Worm (Caenorhabditis elegans): ENCODE results near the gene F41E6.7.

DNA sequence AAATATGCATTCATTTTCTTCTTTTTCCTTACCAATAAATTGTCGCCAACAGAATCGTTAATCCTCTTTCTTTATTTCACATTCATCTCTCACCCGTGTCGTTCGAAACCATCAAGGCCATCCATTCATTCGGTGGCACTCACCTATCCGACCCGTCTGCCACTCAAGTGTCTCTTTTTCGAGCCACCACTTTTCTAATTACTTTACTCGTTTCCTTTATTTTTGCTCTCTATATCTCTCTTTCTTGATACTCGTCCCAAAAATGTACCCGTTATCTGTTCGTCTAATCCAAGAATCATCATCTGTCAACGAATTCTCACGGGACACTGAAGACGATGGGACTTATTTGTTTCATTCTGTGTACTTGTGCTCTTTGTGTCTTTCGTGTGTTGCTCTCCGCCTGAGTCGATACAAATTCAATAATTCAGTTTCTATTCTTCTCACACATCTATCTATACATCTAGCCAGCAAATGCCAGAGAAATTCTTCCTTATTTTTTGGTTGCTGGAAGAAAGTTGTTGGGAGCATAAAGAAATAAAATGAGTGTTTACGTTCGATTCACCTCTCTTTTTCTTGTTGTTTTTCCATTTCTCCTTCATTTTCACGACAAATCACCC lies 6.3 kb downstream of the F41E6.7 start:
- TF ChIP-seq sox-2 (GFP tag; IDR thresholded peaks at IDR 0.05), result no peak
- TF ChIP-seq hlh-30 (tag; optimal IDR thresholded peaks at IDR 0.05; ENCODE audit: insufficient read depth), result no peak
- no peak for TF ChIP-seq ama-1 (optimal IDR thresholded peaks at IDR 0.05)
- no peak for TF ChIP-seq rnt-1 (tag; optimal IDR thresholded peaks at IDR 0.05)
- TF ChIP-seq pqm-1 (tag; optimal IDR thresholded peaks at IDR 0.05), result no peak
- no peak for TF ChIP-seq T23F11.4 (GFP tag; optimal IDR thresholded peaks at IDR 0.05)
- TF ChIP-seq mec-3 (tag; optimal IDR thresholded peaks at IDR 0.05; ENCODE audit: borderline replicate concordance), result no peak
- TF ChIP-seq ceh-2 (tag; optimal IDR thresholded peaks at IDR 0.05), result no peak
- no peak for TF ChIP-seq fkh-10 (GFP tag; optimal IDR thresholded peaks at IDR 0.05)
- TF ChIP-seq nhr-11 (tag; optimal IDR thresholded peaks at IDR 0.05), result no peak
- no peak for TF ChIP-seq ceh-9 (tag; optimal IDR thresholded peaks at IDR 0.05)
- TF ChIP-seq elt-2 (tag; optimal IDR thresholded peaks at IDR 0.05), result no peak
- TF ChIP-seq pha-4 (tag; optimal IDR thresholded peaks at IDR 0.05), result no peak
- TF ChIP-seq fkh-6 (tag; optimal IDR thresholded peaks at IDR 0.05), result no peak

Measured in whole organism, late embryonic.